Worm (Caenorhabditis elegans) whole organism, dauer: ENCODE results near the gene F13H10.5.
"Not testable (repeated sequence)": the region's sequence is repeated elsewhere in the genome, so short reads cannot be mapped to it uniquely, and the experiment has no call there.

Source experiments
- unc-62 ChIP-seq: sonication (generic microtip); optimal IDR thresholded peaks from 2 replicates; lab custom pipeline; 2017; ENCODE audit warnings: missing biosample characterization, missing genetic modification reagents, missing genetic modification characterization

The F13H10.5 gene

DNA sequence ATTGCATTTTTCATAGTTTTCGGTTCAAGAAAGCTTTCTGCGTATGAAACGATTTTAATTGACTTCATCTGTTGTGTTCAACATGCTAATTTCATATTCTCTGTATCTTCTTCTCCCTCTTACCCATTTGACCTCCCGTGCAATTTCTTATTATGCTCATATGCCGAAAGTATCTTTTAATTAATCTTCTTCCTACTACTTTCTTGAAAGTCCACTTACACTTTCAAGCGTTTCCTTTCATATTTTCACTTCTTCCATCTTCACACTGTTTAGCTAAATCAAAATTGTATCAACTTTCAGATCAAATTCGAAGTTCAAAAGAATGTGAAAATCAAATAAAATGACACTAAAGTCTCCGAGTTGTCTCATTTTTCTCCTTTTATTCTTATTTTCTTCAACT is at the start of gene F13H10.5:
F13H10.5 (plus strand) TSS at position 301 of the 400 bp plus-strand sequence.
- TF ChIP-seq unc-62 = no peak

DNA sequence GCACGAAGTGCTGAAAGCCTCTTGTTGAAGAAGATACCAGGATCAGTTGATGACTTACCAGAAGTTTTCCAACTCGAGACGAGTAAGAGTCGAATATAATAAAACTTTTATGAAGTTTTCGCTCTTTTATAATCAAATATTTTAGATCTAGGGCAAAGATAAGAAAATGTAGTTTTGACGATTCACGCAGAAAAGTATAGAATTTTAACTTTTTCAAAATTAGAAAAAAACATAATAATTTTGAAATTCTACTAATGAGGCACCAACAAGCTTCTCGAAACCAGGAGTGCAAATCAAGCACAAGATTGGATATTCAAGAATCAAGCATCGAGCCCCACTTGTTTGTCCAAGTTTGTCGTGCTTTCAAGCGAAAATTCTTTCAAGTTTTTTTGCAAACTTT is 42.0 kb upstream of the F13H10.5 start, which contains the start of gene Y69E1A.1:
Y69E1A.1 (minus strand) TSS at position 101 of the 400 bp plus-strand sequence.
- no peak for TF ChIP-seq unc-62

DNA sequence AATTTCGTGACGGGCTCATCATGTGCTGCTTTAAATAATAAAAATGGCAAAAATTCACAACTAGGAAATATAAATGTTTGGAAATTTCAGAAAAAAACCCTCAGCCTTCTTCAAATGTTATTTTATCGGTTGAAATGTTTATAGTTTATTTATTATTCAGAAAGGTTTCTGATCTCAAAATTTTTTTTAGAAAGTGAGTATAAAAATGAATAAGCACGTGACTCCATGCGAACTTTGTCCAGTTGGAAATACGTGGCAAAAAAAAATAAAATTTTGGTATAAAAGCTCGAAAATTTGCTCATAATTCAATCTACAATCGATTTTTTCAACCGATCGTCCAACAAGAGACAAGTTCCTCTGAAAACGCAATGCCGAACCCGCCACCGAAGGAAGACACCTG is 41.3 kb upstream of the F13H10.5 start, which contains the start of gene nsph-3.1:
nsph-3.1 (plus strand) TSS at position 301 of the 400 bp plus-strand sequence.
- no peak for TF ChIP-seq unc-62

DNA sequence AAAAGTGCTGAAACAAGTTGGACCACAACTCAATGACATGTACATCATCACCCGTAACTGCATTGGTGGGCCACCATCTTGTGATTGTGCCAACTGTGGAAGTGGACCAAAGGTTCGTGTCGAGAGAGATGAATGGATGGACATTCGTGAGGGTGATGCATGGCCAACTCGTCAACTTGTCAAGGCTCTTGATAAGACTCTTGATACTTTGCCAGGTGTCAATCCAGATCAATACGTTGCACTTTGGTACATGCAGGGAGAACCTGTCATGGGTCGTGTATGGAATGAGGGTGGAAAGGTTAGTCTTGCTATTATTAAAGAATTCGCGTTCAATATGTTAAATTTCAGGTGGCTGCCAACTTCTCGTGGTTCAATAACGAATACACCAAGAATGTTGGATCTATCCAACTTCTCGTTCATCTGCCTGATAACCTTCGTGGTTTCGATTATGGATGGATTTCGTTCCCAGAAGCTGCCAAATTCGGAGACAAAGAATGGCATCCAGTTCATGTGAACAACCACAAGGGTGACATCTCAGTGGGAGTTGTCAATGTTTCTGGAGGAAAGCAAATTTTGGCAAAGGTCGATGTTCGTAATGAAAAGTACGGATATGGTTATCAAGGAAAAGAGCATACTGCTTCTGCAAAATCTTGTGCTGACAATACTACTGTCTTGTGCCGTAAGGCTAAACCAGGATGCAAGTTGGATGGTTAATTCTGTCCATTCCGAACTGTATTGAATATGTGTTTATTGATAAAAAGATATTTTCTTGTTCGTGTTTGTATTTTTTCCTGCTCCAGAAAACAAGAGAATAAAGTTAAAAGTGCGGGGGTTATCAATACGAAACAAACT is 40.2 kb upstream of the F13H10.5 start:
- TF ChIP-seq unc-62 = no peak

- no peak for TF ChIP-seq unc-62
These were observed 38.8 kb upstream of the F13H10.5 start, which contains the start of gene Y69E1A.3 for ce11 chrIV:10951997-10952396. Gene Y69E1A.3, plus strand, starts transcription at chrIV:10952297.

DNA sequence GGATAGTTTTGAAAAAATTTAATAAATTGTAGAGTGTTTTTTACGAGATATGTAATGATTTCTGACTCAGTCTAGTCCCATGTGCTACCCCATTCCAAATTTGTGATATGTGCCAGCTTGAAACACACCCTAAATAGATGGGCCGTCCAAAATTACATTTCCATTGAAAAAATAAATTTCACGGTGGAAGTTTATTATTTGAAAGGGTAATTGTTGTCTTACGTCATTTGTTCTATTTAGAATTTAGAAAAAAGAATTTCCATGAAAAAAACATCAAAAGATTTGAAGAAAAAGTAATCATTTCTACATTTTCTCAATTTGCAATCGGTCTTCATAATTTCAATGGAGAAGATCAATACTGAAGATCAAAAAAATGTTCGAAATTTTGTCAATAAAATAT is 35.8 kb upstream of the F13H10.5 start, which contains the start of gene Y69E1A.4:
Y69E1A.4 (plus strand) TSS at position 301 of the 400 bp plus-strand sequence.
- TF ChIP-seq unc-62 = not testable (repeated sequence)

DNA sequence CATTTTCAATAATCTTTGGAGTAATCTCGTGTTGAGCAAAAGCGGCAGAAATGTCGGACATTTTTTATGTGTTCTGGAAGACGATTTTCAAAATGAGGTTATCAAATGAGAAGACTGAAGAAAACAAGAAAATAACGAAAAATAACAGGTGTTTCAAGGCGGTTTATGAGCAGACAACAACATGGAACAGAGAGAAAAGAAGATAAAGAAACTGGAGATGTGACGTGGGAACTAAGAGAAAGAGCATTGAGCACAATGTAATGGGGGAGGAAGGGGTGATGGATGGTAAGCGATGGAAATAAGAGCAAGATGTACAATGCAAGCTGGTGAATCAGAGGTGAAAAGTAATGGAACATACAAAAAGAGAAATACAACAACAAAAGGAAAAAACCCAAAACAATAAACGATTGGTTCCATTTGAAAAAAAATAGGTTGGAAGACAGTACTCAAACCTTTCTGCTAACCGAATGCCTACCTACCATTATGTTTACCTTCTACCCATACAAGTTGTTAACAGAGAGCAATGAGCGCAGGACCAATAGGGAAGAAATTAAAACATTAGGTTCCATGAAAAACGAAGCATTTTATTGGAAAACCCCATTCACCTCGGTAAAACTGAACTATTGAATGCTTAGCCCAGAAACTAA is 33.1 kb upstream of the F13H10.5 start, which contains the start of gene Y69E1A.5:
Y69E1A.5 (minus strand) TSS at position 73 of the 647 bp plus-strand sequence.
- TF ChIP-seq unc-62 = no peak

ce11 chrIV:10958230-10958588 is 32.6 kb upstream of the F13H10.5 start, which contains the start of gene sri-19:
Gene sri-19, plus strand, starts transcription at chrIV:10958372.
- TF ChIP-seq unc-62 = no peak

ce11 chrIV:10964688-10965087 is 26.1 kb upstream of the F13H10.5 start:
- TF ChIP-seq unc-62 = no peak

- TF ChIP-seq unc-62 = no peak
These were observed 24.4 kb upstream of the F13H10.5 start, which contains the start of the genes aqp-3 and Y69E1A.8 for ce11 chrIV:10966359-10966758. Gene aqp-3, minus strand, starts transcription at chrIV:10966459. Gene Y69E1A.8, plus strand, starts transcription at chrIV:10966604.

- TF ChIP-seq unc-62 = no peak
These were observed 20.5 kb upstream of the F13H10.5 start for ce11 chrIV:10970333-10970732.

DNA sequence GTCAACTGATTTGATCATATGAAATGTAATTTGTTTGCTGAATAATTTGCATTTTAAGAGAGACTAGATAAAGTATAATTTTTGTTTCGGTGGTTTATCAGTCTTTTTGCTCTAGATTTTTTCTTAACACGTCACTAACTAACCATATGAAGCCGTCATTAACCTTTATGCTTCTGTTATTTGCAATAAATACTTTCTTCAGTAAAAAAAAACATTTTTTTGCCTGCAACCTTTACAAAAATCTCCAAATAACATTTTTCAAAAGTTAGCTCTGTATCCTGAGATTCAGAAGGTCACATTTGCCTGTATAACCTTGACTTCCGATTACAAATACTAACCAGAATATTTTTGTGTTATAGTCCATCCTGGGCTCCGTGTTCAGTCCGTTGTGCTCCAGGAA is 20.0 kb upstream of the F13H10.5 start:
- no peak for TF ChIP-seq unc-62

DNA sequence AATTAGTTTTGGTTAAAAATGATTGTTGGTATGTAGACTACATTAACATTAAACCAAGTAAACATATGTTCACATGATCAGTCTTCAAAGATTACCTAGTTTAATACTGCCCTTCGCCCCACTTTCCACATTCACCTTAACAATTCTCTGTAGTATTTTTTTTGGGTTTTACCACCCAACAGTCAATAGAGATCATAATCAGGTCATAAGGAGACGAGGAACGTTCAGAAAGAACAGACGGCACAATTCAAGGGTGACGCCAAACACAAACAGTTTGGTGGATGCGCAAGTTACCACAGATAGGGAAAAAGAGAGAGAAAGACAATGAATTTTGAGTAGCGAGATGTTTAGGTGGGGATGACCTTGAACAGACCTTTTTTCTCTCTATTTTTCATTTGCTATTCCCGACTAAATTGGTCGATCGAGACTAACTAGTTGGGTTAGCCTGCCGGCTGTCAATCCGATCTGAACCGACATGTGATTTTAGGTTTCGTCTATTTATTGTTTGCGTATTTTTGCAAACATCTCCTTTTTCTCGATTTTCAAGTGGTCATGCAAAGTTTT is 19.1 kb upstream of the F13H10.5 start:
- no peak for TF ChIP-seq unc-62

- no peak for TF ChIP-seq unc-62
These were observed 14.8 kb upstream of the F13H10.5 start for ce11 chrIV:10975968-10976367.

- TF ChIP-seq unc-62 = no peak
These were observed 12.2 kb upstream of the F13H10.5 start for ce11 chrIV:10978641-10979040.

- no peak for TF ChIP-seq unc-62
These were observed 11.1 kb upstream of the F13H10.5 start for ce11 chrIV:10979689-10980088.

- no peak for TF ChIP-seq unc-62
These were observed 10.2 kb upstream of the F13H10.5 start for ce11 chrIV:10980628-10981027.
